Worm (Caenorhabditis elegans) whole organism, L4 larva: ENCODE measurements around the gene C01G12.16.

Experiments used
- D1046.2 ChIP-seq: fragments of 200-800 bp; sonication (Bioruptor generic); IDR thresholded peaks from 2 replicates; pipeline ENCODE4 v1.3.6; 2022; ENCODE audit warnings: missing genetic modification characterization, missing compliant biosample characterization
- F10B5.3 ChIP-seq: sonication (generic microtip); optimal IDR thresholded peaks from 2 replicates; lab custom pipeline; 2016; ENCODE audit warnings: mild to moderate bottlenecking, missing genetic modification characterization, missing compliant biosample characterization
- F26F4.8 ChIP-seq: fragments of 200-800 bp; sonication (Bioruptor generic); conservative IDR thresholded peaks from 2 replicates; pipeline ENCODE4 v1.3.6; 2022; ENCODE audit warnings: missing genetic modification characterization, missing compliant biosample characterization
- F37D6.2 ChIP-seq: sonication (generic microtip); optimal IDR thresholded peaks from 2 replicates; lab custom pipeline; 2016; ENCODE audit warnings: mild to moderate bottlenecking, missing genetic modification characterization, missing compliant biosample characterization
- F44E2.7 ChIP-seq: fragments of 200-800 bp; sonication (Bioruptor generic); IDR thresholded peaks from 2 replicates; pipeline ENCODE4 v2.1.2; 2022; ENCODE audit warnings: missing genetic modification characterization, missing compliant biosample characterization
- F49E8.2 ChIP-seq: sonication (generic microtip); optimal IDR thresholded peaks from 2 replicates; lab custom pipeline; 2016; ENCODE audit warnings: missing compliant biosample characterization, mild to moderate bottlenecking, missing genetic modification characterization, borderline replicate concordance
- T20F7.1 ChIP-seq: fragments of 200-800 bp; sonication (Bioruptor generic); optimal IDR thresholded peaks from 2 replicates; lab custom pipeline; 2018; ENCODE audit warnings: mild to moderate bottlenecking, missing genetic modification characterization, missing compliant biosample characterization
- Y5F2A.4 ChIP-seq: fragments of 200-800 bp; sonication (Bioruptor generic); optimal IDR thresholded peaks from 2 replicates; lab custom pipeline; 2018; ENCODE audit warnings: mild to moderate bottlenecking, missing genetic modification characterization, missing compliant biosample characterization
- Y75B8A.6 ChIP-seq: fragments of 200-800 bp; sonication (Bioruptor generic); IDR thresholded peaks from 2 replicates; pipeline ENCODE4 v1.3.6; 2022; ENCODE audit warnings: missing genetic modification reagents, missing genetic modification characterization, missing compliant biosample characterization
- ama-1 ChIP-seq: fragments of 150-350 bp; optimal IDR thresholded peaks from 2 replicates; lab custom pipeline; 2014; ENCODE audit warnings: inconsistent platforms, mixed read lengths
- attf-4 ChIP-seq: sonication (generic microtip); optimal IDR thresholded peaks from 3 replicates; lab custom pipeline; 2017; ENCODE audit warnings: missing biosample characterization, missing genetic modification characterization
- ceh-32 ChIP-seq: sonication (generic microtip); optimal IDR thresholded peaks from 2 replicates; lab custom pipeline; 2016; ENCODE audit warnings: mild to moderate bottlenecking, missing genetic modification characterization, missing compliant biosample characterization; ENCODE audit not compliant: poor library complexity
- ceh-62 ChIP-seq: sonication (generic microtip); optimal IDR thresholded peaks from 2 replicates; lab custom pipeline; 2017; ENCODE audit warnings: missing biosample characterization, missing genetic modification characterization
- ceh-82 ChIP-seq: sonication (generic microtip); optimal IDR thresholded peaks from 2 replicates; lab custom pipeline; 2017; ENCODE audit warnings: missing biosample characterization, missing genetic modification characterization
- daf-12 ChIP-seq: fragments of 150-350 bp; optimal IDR thresholded peaks from 2 replicates; lab custom pipeline; 2014; ENCODE audit warnings: missing biosample characterization, missing genetic modification reagents, missing genetic modification characterization
- daf-19 ChIP-seq: fragments of 200-800 bp; sonication (Bioruptor generic); conservative IDR thresholded peaks from 2 replicates; pipeline ENCODE4 v1.3.6; 2022; ENCODE audit warnings: missing genetic modification characterization, missing compliant biosample characterization
- dmd-8 ChIP-seq: fragments of 200-800 bp; sonication (Bioruptor generic); IDR thresholded peaks from 2 replicates; pipeline ENCODE4 v1.3.6; 2022; ENCODE audit warnings: missing genetic modification characterization, missing compliant biosample characterization
- dpl-1 ChIP-seq: fragments of 150-350 bp; optimal IDR thresholded peaks from 2 replicates; lab custom pipeline; 2014; ENCODE audit warnings: missing biosample characterization, missing genetic modification reagents, missing genetic modification characterization
- duxl-1 ChIP-seq: sonication (generic microtip); optimal IDR thresholded peaks from 2 replicates; lab custom pipeline; 2016; ENCODE audit warnings: mild to moderate bottlenecking, missing genetic modification characterization, moderate library complexity, missing compliant biosample characterization; ENCODE audit not compliant: poor library complexity
- dve-1 ChIP-seq: sonication (generic microtip); optimal IDR thresholded peaks from 2 replicates; lab custom pipeline; 2017; ENCODE audit warnings: antibody characterized with exemption, mild to moderate bottlenecking, missing genetic modification characterization, missing compliant biosample characterization; ENCODE audit not compliant: insufficient read depth
- fos-1 ChIP-seq: fragments of 150-350 bp; optimal IDR thresholded peaks from 2 replicates; lab custom pipeline; 2014; ENCODE audit warnings: missing biosample characterization, missing genetic modification characterization
- gei-8 ChIP-seq: fragments of 200-800 bp; sonication (Bioruptor generic); optimal IDR thresholded peaks from 2 replicates; lab custom pipeline; 2018; ENCODE audit warnings: mild to moderate bottlenecking, missing genetic modification characterization, missing compliant biosample characterization
- hif-1 ChIP-seq, 2 experiments: sonication (generic microtip); optimal IDR thresholded peaks; 2 replicates each; lab custom pipeline; 2016 to 2017; ENCODE audit warnings: missing compliant biosample characterization in 2 of 2, missing genetic modification characterization in 2 of 2, missing genetic modification reagents in 2 of 2, missing genotype in 2 of 2, mild to moderate bottlenecking in 1 of 2
- hmg-1.1 ChIP-seq: fragments of 200-800 bp; sonication (Bioruptor generic); IDR thresholded peaks from 2 replicates; pipeline ENCODE4 v1.3.6; 2022; ENCODE audit warnings: missing genetic modification reagents, missing genetic modification characterization, missing compliant biosample characterization
- jun-1 ChIP-seq: fragments of 150-350 bp; optimal IDR thresholded peaks from 2 replicates; lab custom pipeline; 2014; ENCODE audit warnings: missing biosample characterization, missing genetic modification reagents, missing genetic modification characterization
- lim-7 ChIP-seq: fragments of 200-800 bp; sonication (Bioruptor generic); IDR thresholded peaks from 2 replicates; pipeline ENCODE4 v1.3.6; 2022; ENCODE audit warnings: missing genetic modification characterization, missing compliant biosample characterization
- lin-29 ChIP-seq: fragments of 200-800 bp; sonication (Bioruptor generic); IDR thresholded peaks from 2 replicates; pipeline ENCODE4 v1.3.6; 2022; ENCODE audit warnings: missing genetic modification reagents, missing genetic modification characterization, missing compliant biosample characterization
- lin-38 ChIP-seq: fragments of 200-800 bp; sonication (Bioruptor generic); IDR thresholded peaks from 2 replicates; pipeline ENCODE4 v1.3.6; 2022; ENCODE audit warnings: missing genetic modification reagents, missing genetic modification characterization, missing compliant biosample characterization
- lsy-2 ChIP-seq, 2 experiments: fragments of 150-350 bp in 1 of 2; sonication (generic microtip) in 1 of 2; optimal IDR thresholded peaks; 2 replicates each; lab custom pipeline; 2014 to 2017; ENCODE audit warnings: missing biosample characterization in 2 of 2, missing genetic modification characterization in 2 of 2
- mdt-29 ChIP-seq: fragments of 200-800 bp; sonication (Bioruptor generic); IDR thresholded peaks from 2 replicates; pipeline ENCODE4 v1.3.6; 2022; ENCODE audit warnings: missing genetic modification reagents, missing genetic modification characterization, missing compliant biosample characterization
- mep-1 ChIP-seq: fragments of 150-350 bp; sonication (generic microtip); optimal IDR thresholded peaks from 3 replicates; lab custom pipeline; 2014; ENCODE audit warnings: missing biosample characterization, missing genetic modification characterization
- mes-2 ChIP-seq: sonication (generic microtip); optimal IDR thresholded peaks from 2 replicates; lab custom pipeline; 2016; ENCODE audit warnings: missing genotype, mild to moderate bottlenecking, missing genetic modification characterization, missing compliant biosample characterization; ENCODE audit not compliant: poor library complexity, severe bottlenecking
- mxl-3 ChIP-seq: fragments of 200-800 bp; sonication (Bioruptor generic); optimal IDR thresholded peaks from 2 replicates; lab custom pipeline; 2018; ENCODE audit warnings: mild to moderate bottlenecking, missing genetic modification characterization, missing compliant biosample characterization
- nhr-102 ChIP-seq: sonication (generic microtip); optimal IDR thresholded peaks from 2 replicates; lab custom pipeline; 2016; ENCODE audit warnings: mild to moderate bottlenecking, missing genetic modification characterization, moderate library complexity, missing compliant biosample characterization
- nhr-11 ChIP-seq: fragments of 150-350 bp; optimal IDR thresholded peaks from 2 replicates; lab custom pipeline; 2014; ENCODE audit warnings: missing biosample characterization, missing genetic modification characterization
- nhr-25 ChIP-seq: sonication (generic microtip); optimal IDR thresholded peaks from 2 replicates; lab custom pipeline; 2017; ENCODE audit warnings: missing genetic modification characterization, mild to moderate bottlenecking, missing compliant biosample characterization, antibody characterized with exemption, moderate library complexity, borderline replicate concordance; ENCODE audit not compliant: insufficient read depth
- nhr-48 ChIP-seq: sonication (generic microtip); optimal IDR thresholded peaks from 2 replicates; lab custom pipeline; 2016; ENCODE audit warnings: mild to moderate bottlenecking, missing genetic modification characterization, missing compliant biosample characterization
- nhr-6 ChIP-seq: fragments of 150-350 bp; optimal IDR thresholded peaks from 2 replicates; lab custom pipeline; 2014; ENCODE audit warnings: missing biosample characterization, missing genetic modification characterization
- pha-4 ChIP-seq, 2 experiments: fragments of 150-350 bp in 1 of 2; fragments of 200-800 bp in 1 of 2; sonication (Bioruptor generic) in 1 of 2; IDR thresholded peaks in 1 of 2; optimal IDR thresholded peaks in 1 of 2; 2 replicates each; pipeline versions ENCODE4 v1.3.6 to Lab custom; 2014 to 2022; ENCODE audit warnings: missing genetic modification characterization in 2 of 2, missing genetic modification reagents in 2 of 2, missing biosample characterization in 1 of 2, missing compliant biosample characterization in 1 of 2
- pqm-1 ChIP-seq: sonication (generic microtip); optimal IDR thresholded peaks from 2 replicates; lab custom pipeline; 2017; ENCODE audit warnings: missing biosample characterization, missing genetic modification characterization
- saeg-2 ChIP-seq: fragments of 200-800 bp; sonication (Bioruptor generic); IDR thresholded peaks from 2 replicates; pipeline ENCODE4 v1.3.6; 2022; ENCODE audit warnings: missing genetic modification reagents, missing genetic modification characterization, missing compliant biosample characterization
- snpc-4 ChIP-seq: fragments of 150-350 bp; optimal IDR thresholded peaks from 2 replicates; lab custom pipeline; 2014; ENCODE audit warnings: missing biosample characterization, missing genetic modification characterization
- spr-1 ChIP-seq: sonication (generic microtip); optimal IDR thresholded peaks from 2 replicates; lab custom pipeline; 2016; ENCODE audit warnings: mild to moderate bottlenecking, missing genetic modification characterization, missing compliant biosample characterization
- tag-97 ChIP-seq: fragments of 200-800 bp; sonication (Bioruptor generic); IDR thresholded peaks from 2 replicates; pipeline ENCODE4 v1.3.6; 2022; ENCODE audit warnings: missing genetic modification characterization, missing compliant biosample characterization
- unc-130 ChIP-seq: sonication (generic microtip); optimal IDR thresholded peaks from 2 replicates; lab custom pipeline; 2016; ENCODE audit warnings: missing genetic modification reagents, missing genetic modification characterization, missing compliant biosample characterization
- unc-39 ChIP-seq: sonication (generic microtip); optimal IDR thresholded peaks from 2 replicates; lab custom pipeline; 2017; ENCODE audit warnings: missing biosample characterization, missing genetic modification characterization
- unc-62 ChIP-seq, 3 experiments: fragments of 150-350 bp in 1 of 3; sonication (generic microtip); optimal IDR thresholded peaks in 2 of 3; peaks in 1 of 3; 1 replicate in 1 of 3; 2 replicates in 2 of 3; lab custom pipeline; 2014 to 2017; ENCODE audit warnings: missing biosample characterization in 3 of 3, missing genetic modification characterization in 3 of 3, missing genetic modification reagents in 3 of 3, missing genotype in 1 of 3
- vab-7 ChIP-seq: fragments of 200-800 bp; sonication (Bioruptor generic); IDR thresholded peaks from 2 replicates; pipeline ENCODE4 v1.3.6; 2022; ENCODE audit warnings: missing genetic modification reagents, missing genetic modification characterization, missing compliant biosample characterization
- zip-2 ChIP-seq: fragments of 150-350 bp; optimal IDR thresholded peaks from 2 replicates; lab custom pipeline; 2014; ENCODE audit warnings: missing biosample characterization, missing genetic modification characterization
- ztf-7 ChIP-seq: fragments of 150-350 bp; optimal IDR thresholded peaks from 2 replicates; lab custom pipeline; 2014; ENCODE audit warnings: missing biosample characterization, missing genetic modification characterization

C01G12.16 gene

DNA sequence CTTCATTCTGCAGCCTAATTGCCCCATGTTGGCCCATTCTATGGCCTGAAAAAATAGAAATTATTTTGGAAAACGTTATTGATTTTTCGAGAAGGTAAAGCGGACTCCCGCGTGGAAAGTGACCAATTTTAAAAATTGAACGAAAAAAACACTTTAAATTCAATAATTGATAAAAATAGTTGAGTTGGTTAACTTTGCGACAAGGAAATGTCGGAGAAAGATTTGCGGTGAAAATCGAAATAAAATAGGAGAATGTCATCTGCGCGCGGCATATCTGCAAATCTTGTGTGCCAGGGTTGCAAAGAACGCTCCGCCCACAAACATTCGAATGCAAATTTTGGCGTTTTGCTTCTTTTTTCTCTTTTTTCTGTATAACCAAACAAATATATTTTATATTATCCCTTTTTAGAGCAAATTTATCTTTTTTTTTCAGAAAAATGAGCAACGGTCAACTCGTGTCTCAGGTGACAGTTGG is 9.9 kb downstream of the C01G12.16 start, which contains the start of the genes rnf-121 and C16C10.4:
Gene rnf-121 (minus strand): TSS at position 51 of the 475 bp plus-strand sequence.
Gene C16C10.4 (plus strand): TSS at position 434 of the 475 bp plus-strand sequence.
- TF ChIP-seq hif-1 (tag; optimal IDR thresholded peaks at IDR 0.05; lab: Kevin White, UChicago) (peak in 1 of 2 experiments; percentile 36), ztf-7 (tag; lab: Kevin White, UChicago) (peak; percentile 50), ceh-62 (tag; lab: Kevin White, UChicago) (no peak), mdt-29 (GFP tag; lab: Robert Waterston, UW) (no peak), snpc-4 (tag; lab: Kevin White, UChicago) (no peak), mxl-3 (GFP tag; lab: Kevin White, UChicago) (no peak), F26F4.8 (no peak), fos-1 (tag; lab: Kevin White, UChicago) (no peak), Y75B8A.6 (no peak), vab-7 (GFP tag; lab: Robert Waterston, UW) (peak; percentile 40; the same call in 1 of the 2 replicates), ceh-82 (tag; lab: Kevin White, UChicago) (no peak), lin-38 (GFP tag; lab: Robert Waterston, UW) (peak; percentile 74), dve-1 (tag; lab: Kevin White, UChicago) (peak; percentile 29), duxl-1 (tag; lab: Kevin White, UChicago) (peak; percentile 82), unc-39 (tag; lab: Kevin White, UChicago) (no peak), F10B5.3 (tag; lab: Kevin White, UChicago) (peak; percentile 37), F49E8.2 (peak; percentile 29), hmg-1.1 (peak; percentile 63), nhr-11 (tag; lab: Kevin White, UChicago) (no peak), tag-97 (GFP tag; lab: Robert Waterston, UW) (no peak), nhr-48 (tag; lab: Kevin White, UChicago) (peak; percentile 30), jun-1 (tag; lab: Kevin White, UChicago) (no peak), unc-130 (GFP tag; lab: Kevin White, UChicago) (peak; percentile 82), zip-2 (peak; percentile 23), pqm-1 (tag; lab: Kevin White, UChicago) (no peak), mes-2 (tag; lab: Kevin White, UChicago) (peak; percentile 95), T20F7.1 (no peak), F44E2.7 (GFP tag; lab: Robert Waterston, UW) (no peak), D1046.2 (GFP tag; lab: Robert Waterston, UW) (no peak), daf-19 (0 out of 2 replicates have a peak, but pooled peaks have one; percentile 54), gei-8 (GFP tag; lab: Kevin White, UChicago) (no peak), F37D6.2 (tag; lab: Kevin White, UChicago) (peak; percentile 11), lin-29 (GFP tag; lab: Robert Waterston, UW) (no peak), mep-1 (tag; lab: Kevin White, UChicago) (peak; percentile 66), Y5F2A.4 (GFP tag; lab: Kevin White, UChicago) (peak; percentile 43), spr-1 (peak; percentile 77), dpl-1 (peak; percentile 71), attf-4 (tag; lab: Kevin White, UChicago) (no peak), lim-7 (peak; percentile 58; the same call in 1 of the 2 replicates), saeg-2 (GFP tag; lab: Robert Waterston, UW) (no peak), nhr-6 (tag; lab: Kevin White, UChicago) (peak; percentile 67), ama-1 (lab: Kevin White, UChicago) (peak; percentile 9), nhr-102 (tag; lab: Kevin White, UChicago) (peak; percentile 67), pha-4 (GFP tag; IDR thresholded peaks at IDR 0.05; lab: Robert Waterston, UW) (peak; percentile 50; the same call in 1 of the 2 replicates), pha-4 (tag; optimal IDR thresholded peaks at IDR 0.05; lab: Kevin White, UChicago) (no peak), dmd-8 (no peak), unc-62 (GFP tag; optimal IDR thresholded peaks at IDR 0.05 in 1 of 2; lab: Kevin White, UChicago) (no peak), unc-62 (tag; optimal IDR thresholded peaks at IDR 0.05; lab: Kevin White, UChicago) (no peak), daf-12 (tag; lab: Kevin White, UChicago) (no peak), ceh-32 (no peak), nhr-25 (no peak), lsy-2 (tag; optimal IDR thresholded peaks at IDR 0.05; lab: Kevin White, UChicago) (peak in 1 of 2 experiments; percentile 71)
